Fruit fly (Drosophila melanogaster) whole organism, embryonic: ENCODE measurements around the gene Cpsf5.

Source experiments
- B-H1 ChIP-seq: fragments of 200-800 bp; sonication (Bioruptor generic); IDR thresholded peaks from 3 replicates; pipeline ENCODE4 v1.3.6; 2022; ENCODE audit warnings: missing biosample characterization, missing genetic modification characterization
- CG11456 ChIP-seq: fragments of 200-800 bp; sonication (Bioruptor generic); IDR thresholded peaks from 3 replicates; pipeline ENCODE4 v1.3.6; 2022; ENCODE audit warnings: missing biosample characterization, missing genetic modification characterization
- CG13894 ChIP-seq: fragments of 200-800 bp; sonication (Bioruptor generic); optimal IDR thresholded peaks from 3 replicates; lab custom pipeline; 2018; ENCODE audit warnings: missing biosample characterization, mild to moderate bottlenecking, missing genetic modification characterization, moderate library complexity
- CG15514 ChIP-seq: fragments of 200-800 bp; sonication (Bioruptor generic); optimal IDR thresholded peaks from 3 replicates; lab custom pipeline; 2017; ENCODE audit warnings: missing biosample characterization, missing genetic modification characterization, mild to moderate bottlenecking, moderate library complexity, missing genetic modification reagents
- CG17328 ChIP-seq: fragments of 200-800 bp; sonication (Bioruptor generic); IDR thresholded peaks from 2 replicates; pipeline ENCODE4 v1.3.6; 2022; ENCODE audit warnings: missing biosample characterization, missing genetic modification characterization
- CG3407 ChIP-seq: fragments of 200-800 bp; sonication (Bioruptor generic); optimal IDR thresholded peaks from 2 replicates; lab custom pipeline; 2018; ENCODE audit warnings: missing biosample characterization, mild to moderate bottlenecking, missing genetic modification characterization
- CG43689 ChIP-seq: fragments of 200-800 bp; sonication (Bioruptor generic); IDR thresholded peaks from 2 replicates; pipeline ENCODE4 v1.3.6; 2022; ENCODE audit warnings: missing biosample characterization, missing genetic modification characterization
- CG4730 ChIP-seq: fragments of 200-800 bp; sonication (Bioruptor generic); IDR thresholded peaks from 2 replicates; pipeline ENCODE4 v1.3.6; 2022; ENCODE audit warnings: missing biosample characterization, missing genetic modification characterization
- CG6272 ChIP-seq: fragments of 200-800 bp; sonication (Bioruptor generic); IDR thresholded peaks from 2 replicates; pipeline ENCODE4 v1.3.6; 2022; ENCODE audit warnings: missing biosample characterization, missing genetic modification characterization
- CG7271 ChIP-seq: fragments of 200-800 bp; sonication (Bioruptor generic); optimal IDR thresholded peaks from 2 replicates; lab custom pipeline; 2018; ENCODE audit warnings: missing biosample characterization, mild to moderate bottlenecking, missing genetic modification characterization, moderate library complexity
- CG8765 ChIP-seq: fragments of 200-800 bp; sonication (Bioruptor generic); IDR thresholded peaks from 2 replicates; pipeline ENCODE4 v1.3.6; 2022; ENCODE audit warnings: missing biosample characterization, missing genetic modification characterization
- D19A ChIP-seq: fragments of 200-800 bp; optimal IDR thresholded peaks from 3 replicates; lab custom pipeline; 2019; ENCODE audit warnings: missing biosample characterization, mild to moderate bottlenecking, missing genetic modification characterization, moderate library complexity
- Dad ChIP-seq: fragments of 200-800 bp; sonication (Bioruptor generic); optimal IDR thresholded peaks from 3 replicates; lab custom pipeline; 2016; ENCODE audit warnings: missing biosample characterization, missing genetic modification characterization
- Dll ChIP-seq: fragments of 200-800 bp; sonication (Bioruptor generic); IDR thresholded peaks from 4 replicates; pipeline ENCODE4 v1.3.6; 2022; ENCODE audit warnings: missing biosample characterization, missing genetic modification characterization; ENCODE audit not compliant: partially characterized antibody
- HLHmδ ChIP-seq: fragments of 200-800 bp; sonication (Bioruptor generic); optimal IDR thresholded peaks from 2 replicates; lab custom pipeline; 2018; ENCODE audit warnings: missing biosample characterization, mild to moderate bottlenecking, missing genetic modification characterization, moderate library complexity
- HmgZ ChIP-seq: fragments of 200-800 bp; sonication (Bioruptor generic); optimal IDR thresholded peaks from 2 replicates; lab custom pipeline; 2018; ENCODE audit warnings: missing biosample characterization, mild to moderate bottlenecking, missing genetic modification characterization
- Lpt ChIP-seq: fragments of >200 bp; optimal IDR thresholded peaks from 2 replicates; lab custom pipeline; 2018; ENCODE audit warnings: missing biosample characterization, missing genetic modification characterization
- MBD-R2 ChIP-seq: fragments of 200-800 bp; sonication (Bioruptor generic); IDR thresholded peaks from 2 replicates; pipeline ENCODE4 v1.3.6; 2022; ENCODE audit warnings: missing biosample characterization, missing genetic modification characterization
- MTF-1 ChIP-seq: fragments of 200-800 bp; sonication (Bioruptor generic); optimal IDR thresholded peaks from 2 replicates; lab custom pipeline; 2018; ENCODE audit warnings: missing biosample characterization, mild to moderate bottlenecking, missing genetic modification characterization, borderline replicate concordance
- Max ChIP-seq: fragments of 200-800 bp; sonication (Bioruptor generic); optimal IDR thresholded peaks from 2 replicates; lab custom pipeline; 2016; ENCODE audit warnings: missing biosample characterization, mild to moderate bottlenecking, missing genetic modification characterization
- Mes4 ChIP-seq: fragments of 200-800 bp; sonication (Bioruptor generic); optimal IDR thresholded peaks from 2 replicates; lab custom pipeline; 2016; ENCODE audit warnings: missing biosample characterization, missing genetic modification characterization
- NK7.1 ChIP-seq: fragments of 200-800 bp; sonication (Bioruptor generic); optimal IDR thresholded peaks from 3 replicates; lab custom pipeline; 2016; ENCODE audit warnings: missing biosample characterization, missing genetic modification characterization
- Oli ChIP-seq: fragments of 200-800 bp; sonication (Bioruptor generic); optimal IDR thresholded peaks from 2 replicates; lab custom pipeline; 2018; ENCODE audit warnings: missing biosample characterization, mild to moderate bottlenecking, missing genetic modification characterization, moderate library complexity
- Ptx1 ChIP-seq: fragments of 200-800 bp; sonication (Bioruptor generic); IDR thresholded peaks from 2 replicates; pipeline ENCODE4 v1.3.6; 2022; ENCODE audit warnings: missing biosample characterization, missing genetic modification characterization
- Rfx ChIP-seq: fragments of 200-800 bp; sonication (Bioruptor generic); IDR thresholded peaks from 2 replicates; pipeline ENCODE4 v1.3.6; 2022; ENCODE audit warnings: missing biosample characterization, missing genetic modification characterization
- Side ChIP-seq: fragments of 200-800 bp; sonication (Bioruptor generic); optimal IDR thresholded peaks from 2 replicates; lab custom pipeline; 2016; ENCODE audit warnings: missing biosample characterization, missing genetic modification characterization
- Taf1 ChIP-seq: fragments of 200-800 bp; sonication (Bioruptor generic); IDR thresholded peaks from 2 replicates; pipeline ENCODE4 v1.3.6; 2022; ENCODE audit warnings: missing biosample characterization, missing genetic modification characterization
- Xrp1 ChIP-seq: fragments of 200-800 bp; sonication (Bioruptor generic); IDR thresholded peaks from 2 replicates; pipeline ENCODE4 v1.3.6; 2022; ENCODE audit warnings: missing biosample characterization, missing genetic modification characterization
- ase ChIP-seq: fragments of 200-800 bp; sonication (Bioruptor generic); IDR thresholded peaks from 3 replicates; pipeline ENCODE4 v1.3.6; 2022; ENCODE audit warnings: missing biosample characterization, missing genetic modification characterization
- bowl ChIP-seq: fragments of 200-800 bp; sonication (Bioruptor generic); IDR thresholded peaks from 2 replicates; pipeline ENCODE4 v1.3.6; 2022; ENCODE audit warnings: missing biosample characterization, missing genetic modification characterization
- cas ChIP-seq: fragments of 200-800 bp; sonication (Bioruptor generic); IDR thresholded peaks from 2 replicates; pipeline ENCODE4 v1.3.6; 2022; ENCODE audit warnings: missing biosample characterization, missing genetic modification characterization
- dimm ChIP-seq: fragments of 200-800 bp; sonication (Bioruptor generic); IDR thresholded peaks from 2 replicates; pipeline ENCODE4 v1.3.6; 2022; ENCODE audit warnings: missing biosample characterization, missing genetic modification characterization
- gfzf ChIP-seq: fragments of 200-800 bp; sonication (Bioruptor generic); optimal IDR thresholded peaks from 2 replicates; lab custom pipeline; 2016; ENCODE audit warnings: missing biosample characterization, mild to moderate bottlenecking, missing genetic modification characterization, moderate library complexity
- hb ChIP-seq: fragments of 200-800 bp; sonication (Bioruptor generic); IDR thresholded peaks from 3 replicates; pipeline ENCODE4 v1.3.6; 2022; ENCODE audit warnings: missing biosample characterization, missing genetic modification characterization; ENCODE audit not compliant: partially characterized antibody
- hbn ChIP-seq: fragments of 200-800 bp; sonication (Bioruptor generic); IDR thresholded peaks from 2 replicates; pipeline ENCODE4 v1.3.6; 2022; ENCODE audit warnings: missing biosample characterization, missing genetic modification characterization; ENCODE audit not compliant: partially characterized antibody
- ind ChIP-seq: fragments of 200-800 bp; sonication (Bioruptor generic); optimal IDR thresholded peaks from 3 replicates; lab custom pipeline; 2016; ENCODE audit warnings: missing biosample characterization, missing genetic modification characterization
- jigr1 ChIP-seq: fragments of 200-800 bp; sonication (Bioruptor generic); IDR thresholded peaks from 3 replicates; pipeline ENCODE4 v1.3.6; 2022; ENCODE audit warnings: missing biosample characterization, missing genetic modification characterization
- knrl ChIP-seq: fragments of 200-800 bp; sonication (Bioruptor generic); IDR thresholded peaks from 3 replicates; pipeline ENCODE4 v1.3.6; 2022; ENCODE audit warnings: missing biosample characterization, missing genetic modification characterization; ENCODE audit not compliant: partially characterized antibody
- mld ChIP-seq: fragments of 200-800 bp; sonication (Bioruptor generic); IDR thresholded peaks from 3 replicates; pipeline ENCODE4 v1.3.6; 2022; ENCODE audit warnings: missing biosample characterization, missing genetic modification characterization; ENCODE audit not compliant: partially characterized antibody
- nerfin-1 ChIP-seq: fragments of 200-800 bp; sonication (Bioruptor generic); optimal IDR thresholded peaks from 3 replicates; lab custom pipeline; 2019; ENCODE audit warnings: missing biosample characterization, mild to moderate bottlenecking, missing genetic modification characterization, moderate library complexity
- org-1 ChIP-seq: fragments of 200-800 bp; sonication (Bioruptor generic); optimal IDR thresholded peaks from 2 replicates; lab custom pipeline; 2017; ENCODE audit warnings: missing biosample characterization, missing genetic modification characterization
- pb ChIP-seq: fragments of 200-800 bp; sonication (Bioruptor generic); optimal IDR thresholded peaks from 3 replicates; lab custom pipeline; 2016; ENCODE audit warnings: missing biosample characterization, missing genetic modification characterization
- psq ChIP-seq: fragments of 200-800 bp; sonication (Bioruptor generic); optimal IDR thresholded peaks from 2 replicates; lab custom pipeline; 2017; ENCODE audit warnings: missing biosample characterization, missing genetic modification characterization
- repo ChIP-seq: fragments of 200-800 bp; sonication (Bioruptor generic); optimal IDR thresholded peaks from 2 replicates; lab custom pipeline; 2016; ENCODE audit warnings: missing biosample characterization, missing genetic modification characterization
- scrt ChIP-seq: fragments of 200-800 bp; sonication (Bioruptor generic); optimal IDR thresholded peaks from 2 replicates; lab custom pipeline; 2018; ENCODE audit warnings: missing biosample characterization, mild to moderate bottlenecking, missing genetic modification characterization, moderate library complexity
- sim ChIP-seq: fragments of 200-800 bp; sonication (Bioruptor generic); IDR thresholded peaks from 2 replicates; pipeline ENCODE4 v1.3.6; 2022; ENCODE audit warnings: missing biosample characterization, missing genetic modification characterization
- sima ChIP-seq: fragments of 200-800 bp; sonication (Bioruptor generic); optimal IDR thresholded peaks from 2 replicates; lab custom pipeline; 2016; ENCODE audit warnings: missing biosample characterization, missing genetic modification characterization
- so ChIP-seq: fragments of 200-800 bp; sonication (Bioruptor generic); IDR thresholded peaks from 3 replicates; pipeline ENCODE4 v1.3.6; 2022; ENCODE audit warnings: missing biosample characterization, missing genetic modification characterization
- tgo ChIP-seq: fragments of 200-800 bp; sonication (Bioruptor generic); IDR thresholded peaks from 3 replicates; pipeline ENCODE4 v1.3.6; 2022; ENCODE audit warnings: missing biosample characterization, missing genetic modification characterization
- toy ChIP-seq: fragments of 200-800 bp; sonication (Bioruptor generic); IDR thresholded peaks from 2 replicates; pipeline ENCODE4 v1.3.6; 2022; ENCODE audit warnings: missing biosample characterization, missing genetic modification characterization
- wor ChIP-seq: fragments of 200-800 bp; sonication (Bioruptor generic); IDR thresholded peaks from 2 replicates; pipeline ENCODE4 v1.3.6; 2022; ENCODE audit warnings: missing biosample characterization, missing genetic modification characterization

Cpsf5 gene

dm6 chr3L:9462247-9462769 lies 51.5 kb downstream of the Cpsf5 start (continued):
- TF ChIP-seq so (GFP tag; lab: Robert Waterston, UW): peak; percentile 55; the same call in 1 of the 3 replicates
- peak; percentile 84 for TF ChIP-seq CG13894 (tag; lab: Kevin White, UChicago)
- TF ChIP-seq Taf1 (GFP tag; lab: Robert Waterston, UW): no peak
- TF ChIP-seq cas: 0 out of 2 replicates have a peak, but pooled peaks have one; percentile 37
- peak; percentile 44 for TF ChIP-seq psq
- peak; percentile 34 for TF ChIP-seq repo (GFP tag; lab: Kevin White, UChicago)
- TF ChIP-seq CG4730 (GFP tag; lab: Robert Waterston, UW): peak; percentile 45; the same call in 1 of the 2 replicates
- peak; percentile 60 for TF ChIP-seq CG15514 (GFP tag; lab: Kevin White, UChicago)
- no peak; the same call in 1 of the 2 replicates for TF ChIP-seq MBD-R2
- TF ChIP-seq toy: no peak
- no peak for TF ChIP-seq CG43689 (GFP tag; lab: Robert Waterston, UW)
- TF ChIP-seq HLHmδ (GFP tag; lab: Kevin White, UChicago): no peak
- TF ChIP-seq Dll (GFP tag; lab: Robert Waterston, UW): peak; percentile 32; the same call in 1 of the 4 replicates
- peak; percentile 90 for TF ChIP-seq scrt (GFP tag; lab: Kevin White, UChicago)
- no peak for TF ChIP-seq hb (GFP tag; lab: Robert Waterston, UW)
- peak; percentile 88 for TF ChIP-seq HmgZ (tag; lab: Kevin White, UChicago)
- TF ChIP-seq sim (GFP tag; lab: Robert Waterston, UW): 0 out of 2 replicates have a peak, but pooled peaks have one; percentile 34
- peak; percentile 69 for TF ChIP-seq Ptx1 (GFP tag; lab: Robert Waterston, UW)
- peak; percentile 87 for TF ChIP-seq Oli (tag; lab: Kevin White, UChicago)
- peak; percentile 89 for TF ChIP-seq org-1 (GFP tag; lab: Kevin White, UChicago)
- 0 out of 3 replicates have a peak, but pooled peaks have one; percentile 8 for TF ChIP-seq mld
- TF ChIP-seq CG8765: peak; percentile 11; the same call in 1 of the 2 replicates
- TF ChIP-seq Xrp1 (GFP tag; lab: Robert Waterston, UW): peak; percentile 89
- peak; percentile 59 for TF ChIP-seq NK7.1 (GFP tag; lab: Kevin White, UChicago)
- TF ChIP-seq dimm (GFP tag; lab: Robert Waterston, UW): no peak
- peak; percentile 72 for TF ChIP-seq tgo (GFP tag; lab: Robert Waterston, UW)
- no peak for TF ChIP-seq bowl (GFP tag; lab: Robert Waterston, UW)
- TF ChIP-seq B-H1: peak; percentile 75
- peak; percentile 90 for TF ChIP-seq Max (GFP tag; lab: Kevin White, UChicago)
- peak; percentile 65 for TF ChIP-seq wor
- no peak for TF ChIP-seq sima (GFP tag; lab: Kevin White, UChicago)
- no peak for TF ChIP-seq gfzf
- TF ChIP-seq CG11456 (GFP tag; lab: Robert Waterston, UW): no peak
- TF ChIP-seq knrl (GFP tag; lab: Robert Waterston, UW): no peak
- TF ChIP-seq hbn (GFP tag; lab: Robert Waterston, UW): no peak
- peak; percentile 40 for TF ChIP-seq pb (GFP tag; lab: Kevin White, UChicago)
- peak; percentile 79 for TF ChIP-seq CG17328 (GFP tag; lab: Robert Waterston, UW)
- peak; percentile 78 for TF ChIP-seq Side (GFP tag; lab: Kevin White, UChicago)
- TF ChIP-seq MTF-1: peak; percentile 82
- TF ChIP-seq Rfx: peak; percentile 82
- no peak for TF ChIP-seq ase
- TF ChIP-seq nerfin-1 (tag; lab: Kevin White, UChicago): peak; percentile 86
- peak; percentile 65 for TF ChIP-seq Mes4
- peak; percentile 77 for TF ChIP-seq Dad (GFP tag; lab: Kevin White, UChicago)
- no peak for TF ChIP-seq Lpt (GFP tag; lab: Kevin White, UChicago)
- TF ChIP-seq D19A (tag; lab: Kevin White, UChicago): peak; percentile 92
- no peak for TF ChIP-seq CG6272 (GFP tag; lab: Robert Waterston, UW)
- peak; percentile 87 for TF ChIP-seq CG3407 (GFP tag; lab: Kevin White, UChicago)
- peak; percentile 65 for TF ChIP-seq ind
- 0 out of 3 replicates have a peak, but pooled peaks have one; percentile 30 for TF ChIP-seq jigr1 (GFP tag; lab: Robert Waterston, UW)
- TF ChIP-seq CG7271 (tag; lab: Kevin White, UChicago): peak; percentile 49
